Worm (Caenorhabditis elegans) whole organism, mixed stage, embryonic: Measurements from ENCODE around the gene col-126.
"Not testable (repeated sequence)": the region's sequence is repeated elsewhere in the genome, so short reads cannot be mapped to it uniquely, and the experiment has no call there.

Experiments used
- bed-3 ChIP-seq: fragments of 200-800 bp; sonication (Bioruptor generic); optimal IDR thresholded peaks from 3 replicates; lab custom pipeline; 2018; ENCODE audit warnings: mild to moderate bottlenecking, missing genetic modification characterization, moderate library complexity, missing compliant biosample characterization
- blmp-1 ChIP-seq: fragments of 150-350 bp; optimal IDR thresholded peaks from 2 replicates; lab custom pipeline; 2014; ENCODE audit warnings: missing biosample characterization, missing genetic modification characterization
- ceh-39 ChIP-seq: fragments of 150-350 bp; optimal IDR thresholded peaks from 2 replicates; lab custom pipeline; 2014; ENCODE audit warnings: missing biosample characterization, missing genetic modification characterization
- ceh-83 ChIP-seq: fragments of 200-800 bp; sonication (Bioruptor generic); optimal IDR thresholded peaks from 2 replicates; lab custom pipeline; 2018; ENCODE audit warnings: mild to moderate bottlenecking, missing genetic modification characterization, missing compliant biosample characterization
- ces-1 ChIP-seq: fragments of 150-350 bp; optimal IDR thresholded peaks from 2 replicates; lab custom pipeline; 2014; ENCODE audit warnings: missing biosample characterization, missing genetic modification reagents, missing genetic modification characterization
- drap-1 ChIP-seq: fragments of 200-800 bp; sonication (Bioruptor generic); optimal IDR thresholded peaks from 3 replicates; lab custom pipeline; 2018; ENCODE audit warnings: mild to moderate bottlenecking, missing genetic modification characterization, missing compliant biosample characterization
- elt-1 ChIP-seq: sonication (generic microtip); optimal IDR thresholded peaks from 2 replicates; lab custom pipeline; 2017; ENCODE audit warnings: missing genetic modification characterization, mild to moderate bottlenecking, missing compliant biosample characterization, antibody characterized with exemption, moderate library complexity, borderline replicate concordance; ENCODE audit not compliant: insufficient read depth
- elt-3 ChIP-seq: fragments of 150-350 bp; optimal IDR thresholded peaks from 2 replicates; lab custom pipeline; 2014; ENCODE audit warnings: missing biosample characterization, missing genetic modification characterization
- flh-1 ChIP-seq: fragments of 200-800 bp; sonication (Bioruptor generic); optimal IDR thresholded peaks from 2 replicates; lab custom pipeline; 2018; ENCODE audit warnings: mild to moderate bottlenecking, missing genetic modification characterization, moderate library complexity, missing compliant biosample characterization
- ham-2 ChIP-seq: fragments of 200-800 bp; sonication (Bioruptor generic); optimal IDR thresholded peaks from 2 replicates; lab custom pipeline; 2018; ENCODE audit warnings: mild to moderate bottlenecking, missing genetic modification characterization, missing compliant biosample characterization
- hlh-1 ChIP-seq: fragments of 150-350 bp; optimal IDR thresholded peaks from 2 replicates; lab custom pipeline; 2014; ENCODE audit warnings: missing biosample characterization, missing genetic modification reagents, missing genetic modification characterization
- lin-13 ChIP-seq: fragments of 150-350 bp; optimal IDR thresholded peaks from 2 replicates; lab custom pipeline; 2014; ENCODE audit warnings: missing biosample characterization, missing genetic modification characterization
- lin-32 ChIP-seq: fragments of 200-800 bp; sonication (Bioruptor generic); optimal IDR thresholded peaks from 2 replicates; lab custom pipeline; 2018; ENCODE audit warnings: mild to moderate bottlenecking, missing genetic modification characterization, missing compliant biosample characterization
- mab-5 ChIP-seq: fragments of 150-350 bp; optimal IDR thresholded peaks from 2 replicates; lab custom pipeline; 2014; ENCODE audit warnings: missing biosample characterization, missing genetic modification characterization
- mep-1 ChIP-seq: fragments of 150-350 bp; optimal IDR thresholded peaks from 2 replicates; lab custom pipeline; 2017; ENCODE audit warnings: missing biosample characterization, missing genetic modification reagents, missing genetic modification characterization, inconsistent platforms
- nhr-12 ChIP-seq: fragments of 150-350 bp; optimal IDR thresholded peaks from 2 replicates; lab custom pipeline; 2014; ENCODE audit warnings: missing biosample characterization, missing genetic modification characterization
- nhr-2 ChIP-seq: fragments of 150-350 bp; optimal IDR thresholded peaks from 2 replicates; lab custom pipeline; 2014; ENCODE audit warnings: missing biosample characterization, missing genetic modification characterization
- nhr-237 ChIP-seq: fragments of 150-350 bp; optimal IDR thresholded peaks from 2 replicates; lab custom pipeline; 2014; ENCODE audit warnings: missing biosample characterization, missing genetic modification characterization
- nhr-28 ChIP-seq: fragments of 150-350 bp; optimal IDR thresholded peaks from 2 replicates; lab custom pipeline; 2014; ENCODE audit warnings: missing biosample characterization, missing genetic modification characterization
- pha-4 ChIP-seq: fragments of 150-350 bp; optimal IDR thresholded peaks from 2 replicates; lab custom pipeline; 2018; ENCODE audit warnings: missing biosample characterization, missing genetic modification reagents, missing genetic modification characterization
- sem-2 ChIP-seq: fragments of 200-800 bp; sonication (Bioruptor generic); optimal IDR thresholded peaks from 2 replicates; lab custom pipeline; 2018; ENCODE audit warnings: mild to moderate bottlenecking, missing genetic modification characterization, missing compliant biosample characterization
- snpc-4 ChIP-seq: fragments of 150-350 bp; optimal IDR thresholded peaks from 2 replicates; lab custom pipeline; 2014; ENCODE audit warnings: missing biosample characterization, missing genetic modification characterization
- sptf-1 ChIP-seq: sonication (generic microtip); optimal IDR thresholded peaks from 2 replicates; lab custom pipeline; 2017; ENCODE audit warnings: mild to moderate bottlenecking, missing genetic modification characterization, moderate library complexity, missing compliant biosample characterization
- tbx-8 ChIP-seq: fragments of 200-800 bp; sonication (Bioruptor generic); optimal IDR thresholded peaks from 2 replicates; lab custom pipeline; 2018; ENCODE audit warnings: mild to moderate bottlenecking, missing genetic modification characterization, moderate library complexity, missing compliant biosample characterization
- unc-39 ChIP-seq: fragments of 150-350 bp; optimal IDR thresholded peaks from 2 replicates; lab custom pipeline; 2014; ENCODE audit warnings: missing biosample characterization, missing genetic modification characterization
- zip-8 ChIP-seq: fragments of 150-350 bp; optimal IDR thresholded peaks from 2 replicates; lab custom pipeline; 2014; ENCODE audit warnings: missing biosample characterization, missing genetic modification characterization
- ztf-11 ChIP-seq: fragments of 150-350 bp; optimal IDR thresholded peaks from 2 replicates; lab custom pipeline; 2014; ENCODE audit warnings: missing biosample characterization, missing genetic modification characterization

Gene col-126

ce11 chrIV:11263101-11263500, at the start of gene col-126:
TSS of gene col-126 (plus strand) at chrIV:11263401.
- not testable (repeated sequence) for TF ChIP-seq ceh-83 (GFP tag; lab: Kevin White, UChicago); ces-1 (GFP tag; lab: Kevin White, UChicago); mep-1 (tag; lab: Kevin White, UChicago)

- TF ChIP-seq elt-3 (tag; lab: Kevin White, UChicago) (no peak), zip-8 (tag; lab: Kevin White, UChicago) (no peak), tbx-8 (GFP tag; lab: Kevin White, UChicago) (no peak), mab-5 (no peak), lin-32 (GFP tag; lab: Kevin White, UChicago) (no peak), mep-1 (tag; lab: Kevin White, UChicago) (no peak), ztf-11 (tag; lab: Kevin White, UChicago) (no peak), snpc-4 (tag; lab: Kevin White, UChicago) (no peak), nhr-12 (tag; lab: Kevin White, UChicago) (no peak)
These were observed 45.2 kb upstream of the col-126 start, which contains the start of gene zip-6 for ce11 chrIV:11218037-11218436. TSS of gene zip-6 (minus strand) at chrIV:11218137.

- no peak for TF ChIP-seq blmp-1 (tag; lab: Kevin White, UChicago)
- TF ChIP-seq hlh-1 (tag; lab: Kevin White, UChicago): no peak
- TF ChIP-seq elt-3 (tag; lab: Kevin White, UChicago): no peak
- TF ChIP-seq ham-2 (GFP tag; lab: Kevin White, UChicago): no peak
- TF ChIP-seq ceh-39: no peak
- no peak for TF ChIP-seq pha-4
- TF ChIP-seq, all 35 proteins: peak for 0
These were observed 39.3 kb upstream of the col-126 start, which contains the start of gene C29F4.3 for ce11 chrIV:11223878-11224277. TSS of gene C29F4.3 (minus strand) at chrIV:11223978.

ce11 chrIV:11225206-11225605, 38.0 kb upstream of the col-126 start, which contains the start of gene col-125:
TSS of gene col-125 (plus strand) at chrIV:11225506.
- TF ChIP-seq lin-13 (tag; lab: Kevin White, UChicago): no peak
- TF ChIP-seq snpc-4 (tag; lab: Kevin White, UChicago): no peak
- no peak for TF ChIP-seq sptf-1 (tag; lab: Kevin White, UChicago)
- TF ChIP-seq blmp-1 (tag; lab: Kevin White, UChicago): no peak
- TF ChIP-seq elt-1 (tag; lab: Kevin White, UChicago): no peak
- no peak for TF ChIP-seq ceh-83 (GFP tag; lab: Kevin White, UChicago)
- TF ChIP-seq ham-2 (GFP tag; lab: Kevin White, UChicago): no peak
- TF ChIP-seq bed-3 (GFP tag; lab: Kevin White, UChicago): no peak
- TF ChIP-seq sem-2 (GFP tag; lab: Kevin White, UChicago): no peak
- TF ChIP-seq nhr-28: no peak
- no peak for TF ChIP-seq ceh-39
- TF ChIP-seq ces-1 (GFP tag; lab: Kevin White, UChicago): no peak
- no peak for TF ChIP-seq zip-8 (tag; lab: Kevin White, UChicago)
- TF ChIP-seq mab-5: no peak
- TF ChIP-seq nhr-237 (tag; lab: Kevin White, UChicago): no peak
- no peak for TF ChIP-seq mep-1 (tag; lab: Kevin White, UChicago)

ce11 chrIV:11226545-11226944, 36.7 kb upstream of the col-126 start:
- TF ChIP-seq mep-1 (tag; lab: Kevin White, UChicago) (no peak), nhr-12 (tag; lab: Kevin White, UChicago) (no peak), unc-39 (tag; lab: Kevin White, UChicago) (no peak), nhr-237 (tag; lab: Kevin White, UChicago) (no peak), elt-3 (tag; lab: Kevin White, UChicago) (no peak)

- TF ChIP-seq zip-8 (tag; lab: Kevin White, UChicago) (no peak), ces-1 (GFP tag; lab: Kevin White, UChicago) (no peak), flh-1 (no peak), nhr-2 (tag; lab: Kevin White, UChicago) (no peak), ceh-83 (GFP tag; lab: Kevin White, UChicago) (no peak), drap-1 (GFP tag; lab: Kevin White, UChicago) (no peak), nhr-12 (tag; lab: Kevin White, UChicago) (no peak)
These were observed 34.2 kb upstream of the col-126 start for ce11 chrIV:11229013-11229412.
